Fruit fly (Drosophila melanogaster): ENCODE results near the gene CG33722.
A peak's percentile ranks its signal among the peaks of the same experiment; 100 is the strongest.

Gene CG33722

DNA sequence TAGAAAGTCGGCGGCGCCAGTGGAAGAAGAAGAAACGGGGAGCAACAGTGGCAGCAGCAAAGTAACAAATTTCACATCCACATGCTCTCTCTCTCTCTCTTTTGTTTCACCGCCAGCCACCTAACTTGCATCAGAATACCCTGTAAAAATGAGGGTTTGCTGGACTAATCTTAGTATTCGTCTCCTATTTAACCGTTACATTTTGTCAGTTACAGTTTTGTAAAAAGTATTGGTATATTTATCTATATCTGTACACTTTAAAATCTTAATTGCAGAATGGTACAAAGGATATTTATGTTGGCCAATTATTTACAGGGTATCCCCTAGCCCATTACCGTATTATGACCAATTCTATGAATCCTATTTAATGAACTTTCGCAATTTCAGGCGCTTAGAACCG lies 10.0 kb upstream of the CG33722 start (continued):
- TF ChIP-seq B-H2 (GFP tag; optimal IDR thresholded peaks at IDR 0.05) (no peak), fd96Cb (tag; optimal IDR thresholded peaks at IDR 0.05) (peak; percentile 16), fd64A (GFP tag; optimal IDR thresholded peaks at IDR 0.05) (no peak), org-1 (GFP tag; optimal IDR thresholded peaks at IDR 0.05) (peak; percentile 15), CG6272 (GFP tag; IDR thresholded peaks at IDR 0.05) (no peak), CG13296 (GFP tag; optimal IDR thresholded peaks at IDR 0.05) (no peak), gsb-n (tag; optimal IDR thresholded peaks at IDR 0.05) (no peak), MTF-1 (GFP tag; optimal IDR thresholded peaks at IDR 0.05; ENCODE audit: borderline replicate concordance) (no peak), dmrt11E (tag; optimal IDR thresholded peaks at IDR 0.05) (peak; percentile 41), CG1529 (GFP tag; optimal IDR thresholded peaks at IDR 0.05) (peak; percentile 18), CG9609 (GFP tag; optimal IDR thresholded peaks at IDR 0.05) (no peak), salm (tag; optimal IDR thresholded peaks at IDR 0.05) (no peak), pita (GFP tag; optimal IDR thresholded peaks at IDR 0.05) (no peak), Lim3 (GFP tag; IDR thresholded peaks at IDR 0.05) (no peak), CG13424 (tag; optimal IDR thresholded peaks at IDR 0.05) (no peak), Dad (GFP tag; optimal IDR thresholded peaks at IDR 0.05) (no peak), CG16863 (GFP tag; optimal IDR thresholded peaks at IDR 0.05) (no peak), Dek (tag; optimal IDR thresholded peaks at IDR 0.05) (no peak), CG10462 (GFP tag; optimal IDR thresholded peaks at IDR 0.05) (no peak), CG11696 (GFP tag; IDR thresholded peaks at IDR 0.05) (no peak), pzg (GFP tag; optimal IDR thresholded peaks at IDR 0.05) (no peak), Fer3 (tag; optimal IDR thresholded peaks at IDR 0.05) (no peak), luna (GFP tag; optimal IDR thresholded peaks at IDR 0.05) (no peak), CG10431 (GFP tag; optimal IDR thresholded peaks at IDR 0.05) (no peak), CG13624 (GFP tag; optimal IDR thresholded peaks at IDR 0.05) (no peak), Fer1 (GFP tag; optimal IDR thresholded peaks at IDR 0.05) (no peak), CG14441 (GFP tag; IDR thresholded peaks at IDR 0.05) (no peak), Doc3 (GFP tag; IDR thresholded peaks at IDR 0.05; ENCODE audit: partially characterized antibody) (no peak), eyg (GFP tag; optimal IDR thresholded peaks at IDR 0.05) (no peak), slbo (GFP tag; IDR thresholded peaks at IDR 0.05) (no peak; the same call in 1 of the 2 replicates), HLHmδ (GFP tag; optimal IDR thresholded peaks at IDR 0.05) (no peak), CG17568 (GFP tag; optimal IDR thresholded peaks at IDR 0.05) (no peak), CG12744 (GFP tag; optimal IDR thresholded peaks at IDR 0.05) (no peak), CG6791 (GFP tag; IDR thresholded peaks at IDR 0.05; ENCODE audit: partially characterized antibody) (no peak), CG12219 (GFP tag; optimal IDR thresholded peaks at IDR 0.05) (peak; percentile 12), cad (GFP tag; optimal IDR thresholded peaks at IDR 0.05) (no peak), CG15601 (tag; optimal IDR thresholded peaks at IDR 0.05) (no peak), CG18599 (GFP tag; optimal IDR thresholded peaks at IDR 0.05) (no peak), nerfin-2 (GFP tag; IDR thresholded peaks at IDR 0.05; ENCODE audit: partially characterized antibody) (no peak), CkIIα-i1 (GFP tag; IDR thresholded peaks at IDR 0.05) (no peak), CG7928 (GFP tag; optimal IDR thresholded peaks at IDR 0.05) (no peak), CG13775 (GFP tag; optimal IDR thresholded peaks at IDR 0.05) (peak; percentile 31), CG6689 (GFP tag; IDR thresholded peaks at IDR 0.05) (no peak), maf-S (GFP tag; optimal IDR thresholded peaks at IDR 0.05) (no peak), CG14965 (GFP tag; optimal IDR thresholded peaks at IDR 0.05; ENCODE audit: borderline replicate concordance) (no peak), CG14014 (GFP tag; IDR thresholded peaks at IDR 0.05) (peak; percentile 38; the same call in 1 of the 2 replicates), CG33213 (GFP tag; optimal IDR thresholded peaks at IDR 0.05) (no peak), CG12659 (GFP tag; optimal IDR thresholded peaks at IDR 0.05) (no peak), fd3F (GFP tag; optimal IDR thresholded peaks at IDR 0.05) (no peak), vnd (GFP tag; IDR thresholded peaks at IDR 0.05; ENCODE audit: partially characterized antibody) (no peak), Awh (GFP tag; IDR thresholded peaks at IDR 0.05) (no peak)
